Worm (Caenorhabditis elegans): Measurements from ENCODE around the gene T28A11.18.

The T28A11.18 gene

ce11 chrV:3250153-3250552 is 17.7 kb downstream of the T28A11.18 start, which contains the start of gene T28A11.13:
T28A11.13 (minus strand) TSS chrV:3250253.
- no peak for TF ChIP-seq ces-1 (GFP tag; optimal IDR thresholded peaks at IDR 0.05)

ce11 chrV:3247515-3247914 is 20.3 kb downstream of the T28A11.18 start, which contains the start of gene srj-8:
srj-8 (plus strand) TSS chrV:3247815.
- TF ChIP-seq elt-1 (tag; optimal IDR thresholded peaks at IDR 0.05; ENCODE audit: borderline replicate concordance, insufficient read depth) (no peak), hlh-1 (tag; optimal IDR thresholded peaks at IDR 0.05) (no peak), nhr-12 (tag; optimal IDR thresholded peaks at IDR 0.05) (no peak), flh-1 (GFP tag; optimal IDR thresholded peaks at IDR 0.05) (no peak), lsy-2 (tag; optimal IDR thresholded peaks at IDR 0.05) (no peak)

- no peak for TF ChIP-seq nhr-76 (tag; optimal IDR thresholded peaks at IDR 0.05)
- TF ChIP-seq ham-2 (GFP tag; optimal IDR thresholded peaks at IDR 0.05) = no peak
- no peak for TF ChIP-seq nhr-12 (tag; optimal IDR thresholded peaks at IDR 0.05)
- no peak for TF ChIP-seq lin-13 (tag; optimal IDR thresholded peaks at IDR 0.05)
- TF ChIP-seq sptf-1 (tag; optimal IDR thresholded peaks at IDR 0.05) = no peak
- TF ChIP-seq pha-4 (tag; optimal IDR thresholded peaks at IDR 0.05) = no peak
- no peak for TF ChIP-seq mls-2 (tag; optimal IDR thresholded peaks at IDR 0.05)
- TF ChIP-seq bed-3 (GFP tag; optimal IDR thresholded peaks at IDR 0.05) = no peak
- TF ChIP-seq tbx-8 (GFP tag; optimal IDR thresholded peaks at IDR 0.05) = no peak
- no peak for TF ChIP-seq zip-8 (tag; optimal IDR thresholded peaks at IDR 0.05)
- TF ChIP-seq ceh-43 (GFP tag; optimal IDR thresholded peaks at IDR 0.05) = no peak
- no peak for TF ChIP-seq mab-5 (tag; optimal IDR thresholded peaks at IDR 0.05)
- TF ChIP-seq unc-62 (GFP tag; optimal IDR thresholded peaks at IDR 0.05) = no peak
- no peak for TF ChIP-seq ces-1 (GFP tag; optimal IDR thresholded peaks at IDR 0.05)
- no peak for TF ChIP-seq mep-1 (tag; optimal IDR thresholded peaks at IDR 0.05)
These were observed 23.1 kb downstream of the T28A11.18 start, which contains the start of gene srj-7 for ce11 chrV:3244703-3245102. srj-7 (plus strand) TSS chrV:3245003.

- TF ChIP-seq elt-1 (tag; optimal IDR thresholded peaks at IDR 0.05; ENCODE audit: borderline replicate concordance, insufficient read depth) (no peak), lsy-2 (tag; optimal IDR thresholded peaks at IDR 0.05) (no peak), nhr-28 (tag; optimal IDR thresholded peaks at IDR 0.05) (no peak), snpc-4 (tag; optimal IDR thresholded peaks at IDR 0.05) (no peak), sem-2 (GFP tag; optimal IDR thresholded peaks at IDR 0.05) (no peak), lin-32 (GFP tag; optimal IDR thresholded peaks at IDR 0.05) (no peak), sptf-1 (tag; optimal IDR thresholded peaks at IDR 0.05) (no peak), nhr-76 (tag; optimal IDR thresholded peaks at IDR 0.05) (no peak), mep-1 (tag; optimal IDR thresholded peaks at IDR 0.05) (no peak), ham-2 (GFP tag; optimal IDR thresholded peaks at IDR 0.05) (no peak), mls-2 (tag; optimal IDR thresholded peaks at IDR 0.05) (no peak), bed-3 (GFP tag; optimal IDR thresholded peaks at IDR 0.05) (no peak), ztf-11 (tag; optimal IDR thresholded peaks at IDR 0.05) (no peak), nhr-2 (tag; optimal IDR thresholded peaks at IDR 0.05) (no peak), tbx-8 (GFP tag; optimal IDR thresholded peaks at IDR 0.05) (no peak), pha-4 (tag; optimal IDR thresholded peaks at IDR 0.05) (no peak), drap-1 (GFP tag; optimal IDR thresholded peaks at IDR 0.05) (no peak), mab-5 (tag; optimal IDR thresholded peaks at IDR 0.05) (no peak), nhr-12 (tag; optimal IDR thresholded peaks at IDR 0.05) (no peak), unc-62 (GFP tag; optimal IDR thresholded peaks at IDR 0.05) (no peak)
These were observed 24.9 kb downstream of the T28A11.18 start, which contains the start of gene gst-23 for ce11 chrV:3242984-3243383. gst-23 (plus strand) TSS chrV:3243284.

ce11 chrV:3241175-3241574 is 26.7 kb downstream of the T28A11.18 start, which contains the start of gene srj-11:
srj-11 (plus strand) TSS chrV:3241424.
- TF ChIP-seq mab-5 (tag; optimal IDR thresholded peaks at IDR 0.05) (no peak), ceh-39 (tag; optimal IDR thresholded peaks at IDR 0.05) (no peak), ces-1 (GFP tag; optimal IDR thresholded peaks at IDR 0.05) (no peak), ceh-43 (GFP tag; optimal IDR thresholded peaks at IDR 0.05) (no peak), mep-1 (tag; optimal IDR thresholded peaks at IDR 0.05) (no peak), lin-13 (tag; optimal IDR thresholded peaks at IDR 0.05) (no peak), nhr-28 (tag; optimal IDR thresholded peaks at IDR 0.05) (no peak), cnd-1 (tag; optimal IDR thresholded peaks at IDR 0.05) (no peak), pha-4 (tag; optimal IDR thresholded peaks at IDR 0.05) (no peak), drap-1 (GFP tag; optimal IDR thresholded peaks at IDR 0.05) (no peak), nhr-76 (tag; optimal IDR thresholded peaks at IDR 0.05) (no peak), nhr-2 (tag; optimal IDR thresholded peaks at IDR 0.05) (no peak), nhr-12 (tag; optimal IDR thresholded peaks at IDR 0.05) (no peak), lin-32 (GFP tag; optimal IDR thresholded peaks at IDR 0.05) (no peak), elt-1 (tag; optimal IDR thresholded peaks at IDR 0.05; ENCODE audit: borderline replicate concordance, insufficient read depth) (no peak), unc-120 (tag; optimal IDR thresholded peaks at IDR 0.05; ENCODE audit: poor library complexity, severe bottlenecking) (no peak), blmp-1 (tag; optimal IDR thresholded peaks at IDR 0.05) (no peak), tbx-8 (GFP tag; optimal IDR thresholded peaks at IDR 0.05) (no peak), ceh-83 (GFP tag; optimal IDR thresholded peaks at IDR 0.05) (no peak)
